Worm (Caenorhabditis elegans): ENCODE results near the gene famp-1.

The famp-1 gene

DNA sequence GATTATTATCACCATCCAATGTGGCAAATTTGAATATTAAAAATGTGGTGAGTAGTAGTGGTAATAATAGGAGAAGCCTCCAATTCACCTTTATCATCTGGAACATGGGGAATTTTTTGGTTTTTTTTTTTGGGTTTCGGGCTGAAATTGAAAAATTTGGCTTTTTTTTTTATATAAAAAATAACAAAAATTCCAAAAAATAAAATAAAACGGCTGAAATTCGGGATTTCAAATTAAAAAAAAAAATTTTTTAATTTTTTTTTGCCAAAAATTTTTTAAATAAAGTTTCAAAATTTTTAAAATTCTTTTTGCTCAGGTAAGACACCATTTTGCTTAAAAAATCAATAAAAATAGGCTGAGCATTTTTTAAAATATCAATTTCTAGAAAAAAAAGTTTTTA, at the start of gene famp-1:
Gene famp-1, minus strand, starts transcription at position 101 of the 400 bp plus-strand sequence.
- no peak for TF ChIP-seq nhr-76 (tag; optimal IDR thresholded peaks at IDR 0.05)
- no peak for TF ChIP-seq lin-13 (GFP tag; optimal IDR thresholded peaks at IDR 0.05)
- TF ChIP-seq fkh-8 (tag; optimal IDR thresholded peaks at IDR 0.05): no peak
- TF ChIP-seq pax-3 (tag; optimal IDR thresholded peaks at IDR 0.05): no peak
- TF ChIP-seq ztf-4 (tag; optimal IDR thresholded peaks at IDR 0.05): no peak
- no peak for TF ChIP-seq lin-14 (GFP tag; optimal IDR thresholded peaks at IDR 0.05)

- TF ChIP-seq C16A3.4 (tag; optimal IDR thresholded peaks at IDR 0.05): no peak
- TF ChIP-seq nhr-12 (tag; optimal IDR thresholded peaks at IDR 0.05): no peak
- no peak for TF ChIP-seq unc-86 (tag; optimal IDR thresholded peaks at IDR 0.05)
- no peak for TF ChIP-seq pqm-1 (tag; optimal IDR thresholded peaks at IDR 0.05)
- no peak for TF ChIP-seq dsc-1 (tag; optimal IDR thresholded peaks at IDR 0.05)
- no peak for TF ChIP-seq irx-1 (tag; optimal IDR thresholded peaks at IDR 0.05)
- TF ChIP-seq ama-1 (optimal IDR thresholded peaks at IDR 0.05): no peak
- no peak for TF ChIP-seq lsy-2 (tag; optimal IDR thresholded peaks at IDR 0.05)
- no peak for TF ChIP-seq snu-23 (GFP tag; optimal IDR thresholded peaks at IDR 0.05)
- TF ChIP-seq hlh-4 (tag; optimal IDR thresholded peaks at IDR 0.05): no peak
- TF ChIP-seq lin-14 (GFP tag; optimal IDR thresholded peaks at IDR 0.05): no peak
- TF ChIP-seq ceh-82 (tag; optimal IDR thresholded peaks at IDR 0.05): no peak
- no peak for TF ChIP-seq nhr-28 (tag; optimal IDR thresholded peaks at IDR 0.05)
- TF ChIP-seq nhr-77 (tag; optimal IDR thresholded peaks at IDR 0.05): no peak
- TF ChIP-seq efl-1 (optimal IDR thresholded peaks at IDR 0.05): no peak
- no peak for TF ChIP-seq efl-1 (GFP tag; optimal IDR thresholded peaks at IDR 0.05 in 1 of 2)
- no peak for TF ChIP-seq unc-62 (GFP tag; optimal IDR thresholded peaks at IDR 0.05)
- no peak for TF ChIP-seq ztf-11 (tag; optimal IDR thresholded peaks at IDR 0.05)
- no peak for TF ChIP-seq zip-4 (GFP tag; optimal IDR thresholded peaks at IDR 0.05)
Observed at ce11 chrIV:2311554-2311953, 48.1 kb upstream of the famp-1 start.

- TF ChIP-seq nhr-71 (tag; optimal IDR thresholded peaks at IDR 0.05) (no peak), unc-30 (tag; optimal IDR thresholded peaks at IDR 0.05) (no peak), Y116A8C.19 (tag; optimal IDR thresholded peaks at IDR 0.05; ENCODE audit: borderline replicate concordance) (no peak), zag-1 (tag; optimal IDR thresholded peaks at IDR 0.05) (no peak), pag-3 (tag; optimal IDR thresholded peaks at IDR 0.05; ENCODE audit: borderline replicate concordance, insufficient read depth) (no peak), lsy-2 (tag; optimal IDR thresholded peaks at IDR 0.05) (no peak), nhr-90 (tag; optimal IDR thresholded peaks at IDR 0.05; ENCODE audit: poor library complexity) (no peak), aly-2 (tag; optimal IDR thresholded peaks at IDR 0.05) (no peak), nhr-20 (tag; optimal IDR thresholded peaks at IDR 0.05) (no peak), snu-23 (GFP tag; optimal IDR thresholded peaks at IDR 0.05) (no peak), unc-98 (GFP tag; IDR thresholded peaks at IDR 0.05) (no peak), fos-1 (tag; optimal IDR thresholded peaks at IDR 0.05) (no peak)
Observed at ce11 chrIV:2308203-2308602, 44.7 kb upstream of the famp-1 start.

DNA sequence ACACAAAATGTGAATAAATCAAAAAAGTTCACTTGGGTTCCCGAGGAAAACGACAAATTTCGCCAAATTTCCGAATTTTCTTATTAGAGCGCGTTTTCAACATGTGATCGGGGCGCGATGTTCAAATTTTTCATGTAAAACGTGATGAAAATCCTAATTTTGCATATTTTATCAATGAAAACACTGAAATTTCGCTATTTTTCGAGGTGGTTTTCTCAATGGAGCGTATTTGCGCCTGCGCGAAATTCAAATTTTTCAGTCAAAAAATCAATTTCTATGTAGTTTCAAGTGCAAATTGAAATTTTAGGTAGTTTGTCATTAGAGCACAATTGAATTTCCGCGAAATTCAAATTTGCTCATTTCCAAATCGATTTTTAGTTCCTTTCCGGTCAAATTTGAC, 43.9 kb upstream of the famp-1 start:
- TF ChIP-seq efl-1 (optimal IDR thresholded peaks at IDR 0.05): no peak
- TF ChIP-seq efl-1 (GFP tag; optimal IDR thresholded peaks at IDR 0.05 in 1 of 2): peak in 1 of 2 experiments; percentile 87
- TF ChIP-seq ztf-4 (tag; optimal IDR thresholded peaks at IDR 0.05): peak; percentile 32
- no peak for TF ChIP-seq ama-1 (optimal IDR thresholded peaks at IDR 0.05)

DNA sequence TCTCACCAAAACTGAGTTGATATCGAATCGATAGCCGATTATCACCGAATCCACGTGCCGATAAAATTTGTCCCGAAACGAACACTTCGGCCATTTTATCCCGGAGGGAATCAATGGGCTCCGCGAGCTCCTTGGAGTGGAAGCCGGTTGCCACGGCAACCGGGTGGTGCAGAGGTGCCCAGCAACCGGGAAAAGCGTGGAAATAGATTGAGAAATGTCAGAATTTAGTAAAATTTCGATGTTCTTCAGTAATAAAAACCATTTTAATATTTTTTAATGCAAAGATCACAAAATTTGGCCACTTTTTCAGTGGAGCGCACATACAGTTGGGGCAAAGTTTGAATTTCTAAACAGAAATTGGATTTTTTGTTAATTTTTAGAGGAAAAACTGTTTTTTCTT, 43.0 kb upstream of the famp-1 start, which contains the start of gene mksr-2:
Gene mksr-2, minus strand, starts transcription at position 101 of the 400 bp plus-strand sequence.
- TF ChIP-seq nhr-237 (tag; optimal IDR thresholded peaks at IDR 0.05) (no peak), mep-1 (tag; optimal IDR thresholded peaks at IDR 0.05) (no peak), nhr-19 (GFP tag; conservative IDR thresholded peaks at IDR 0.05) (no peak), fkh-10 (GFP tag; optimal IDR thresholded peaks at IDR 0.05) (no peak), nhr-28 (tag; optimal IDR thresholded peaks at IDR 0.05) (no peak), nhr-85 (tag) (no peak), nhr-77 (tag; optimal IDR thresholded peaks at IDR 0.05) (no peak), aly-2 (tag; optimal IDR thresholded peaks at IDR 0.05) (no peak), ceh-88 (GFP tag; IDR thresholded peaks at IDR 0.05) (no peak)

Data from whole organism, L1 larva.